Worm (Caenorhabditis elegans): Measurements from ENCODE around the gene col-20.
"Not testable (repeated sequence)": the region's sequence is repeated elsewhere in the genome, so short reads cannot be mapped to it uniquely, and the experiment has no call there.

col-20 gene

ce11 chrII:4842143-4842658, 28.4 kb downstream of the col-20 start, which contains the start of the genes T23B7.2 and nspd-4:
Gene T23B7.2 (minus strand): TSS chrII:4842243.
Gene nspd-4 (plus strand): TSS chrII:4842608.
- not testable (repeated sequence) for TF ChIP-seq pat-9 (tag; optimal IDR thresholded peaks at IDR 0.05); fkh-10 (GFP tag; optimal IDR thresholded peaks at IDR 0.05); ttx-3 (tag; optimal IDR thresholded peaks at IDR 0.05)

- no peak for TF ChIP-seq sox-2 (GFP tag; IDR thresholded peaks at IDR 0.05)
- TF ChIP-seq hlh-6 (tag; optimal IDR thresholded peaks at IDR 0.05): no peak
- TF ChIP-seq syd-9 (tag; optimal IDR thresholded peaks at IDR 0.05): no peak
- no peak for TF ChIP-seq dve-1 (tag; optimal IDR thresholded peaks at IDR 0.05)
- TF ChIP-seq ceh-34 (tag; optimal IDR thresholded peaks at IDR 0.05): no peak
- TF ChIP-seq eyg-1 (tag; optimal IDR thresholded peaks at IDR 0.05): no peak
- no peak for TF ChIP-seq K09A11.1 (tag; optimal IDR thresholded peaks at IDR 0.05; ENCODE audit: insufficient read depth)
- TF ChIP-seq unc-86 (tag; optimal IDR thresholded peaks at IDR 0.05): no peak
- TF ChIP-seq hlh-8 (tag; optimal IDR thresholded peaks at IDR 0.05): no peak
- TF ChIP-seq ceh-48 (tag; optimal IDR thresholded peaks at IDR 0.05): no peak
These were observed 32.9 kb downstream of the col-20 start, which contains the start of gene C33F10.12 for ce11 chrII:4837659-4838058. Gene C33F10.12 (minus strand): TSS chrII:4837759.

ce11 chrII:4834761-4835160, 35.8 kb downstream of the col-20 start, which contains the start of the genes C33F10.11 and C33F10.1:
Gene C33F10.11 (minus strand): TSS chrII:4834861.
Gene C33F10.1 (plus strand): TSS chrII:4835023.
- TF ChIP-seq ttx-3 (tag; optimal IDR thresholded peaks at IDR 0.05) (no peak), Y22D7AL.16 (tag; optimal IDR thresholded peaks at IDR 0.05) (no peak), sdc-2 (tag; optimal IDR thresholded peaks at IDR 0.05) (no peak), hlh-8 (tag; optimal IDR thresholded peaks at IDR 0.05) (no peak)

- TF ChIP-seq sdc-2 (tag; optimal IDR thresholded peaks at IDR 0.05) (no peak), che-1 (tag; optimal IDR thresholded peaks at IDR 0.05) (no peak), lim-6 (tag; optimal IDR thresholded peaks at IDR 0.05) (no peak), ama-1 (optimal IDR thresholded peaks at IDR 0.05) (no peak), hlh-6 (tag; optimal IDR thresholded peaks at IDR 0.05) (no peak), ceh-9 (tag; optimal IDR thresholded peaks at IDR 0.05) (no peak), unc-55 (GFP tag; optimal IDR thresholded peaks at IDR 0.05) (peak; percentile 68), ceh-34 (tag; optimal IDR thresholded peaks at IDR 0.05) (peak; percentile 0), rnt-1 (tag; optimal IDR thresholded peaks at IDR 0.05) (no peak)
These were observed 42.6 kb downstream of the col-20 start, which contains the start of the genes fbxb-88 and tbck-1 for ce11 chrII:4827734-4828609. Gene fbxb-88 (minus strand): TSS chrII:4827884. Gene tbck-1 (plus strand): TSS chrII:4828559.

ce11 chrII:4825133-4825532, 45.5 kb downstream of the col-20 start, which contains the start of the genes C33F10.8 and msp-40:
Gene C33F10.8 (minus strand): TSS chrII:4825233.
Gene msp-40 (plus strand): TSS chrII:4825414.
- TF ChIP-seq zip-5, hlh-15, lim-6 (tag; optimal IDR thresholded peaks at IDR 0.05): not testable (repeated sequence)

ce11 chrII:4822610-4823009, 48.0 kb downstream of the col-20 start:
- TF ChIP-seq ceh-48 (tag; optimal IDR thresholded peaks at IDR 0.05) (no peak), F13H6.1 (tag; optimal IDR thresholded peaks at IDR 0.05) (no peak), ceh-30 (tag; optimal IDR thresholded peaks at IDR 0.05) (no peak), elt-2 (tag; optimal IDR thresholded peaks at IDR 0.05) (peak; percentile 60), pha-4 (tag; optimal IDR thresholded peaks at IDR 0.05) (no peak), ceh-31 (tag; optimal IDR thresholded peaks at IDR 0.05) (no peak), tbx-7 (tag; optimal IDR thresholded peaks at IDR 0.05) (no peak)

All from whole organism, late embryonic.